Fruit fly (Drosophila melanogaster) whole organism, prepupa: Measurements from ENCODE around the gene Dyrk2.

Source experiments
- CG11762 ChIP-seq: fragments of 200-800 bp; sonication (Bioruptor generic); optimal IDR thresholded peaks from 3 replicates; lab custom pipeline; 2016; ENCODE audit warnings: missing biosample characterization, missing genetic modification characterization; ENCODE audit not compliant: insufficient read depth
- Eip75B ChIP-seq: fragments of 200-800 bp; sonication (Bioruptor generic); optimal IDR thresholded peaks from 3 replicates; lab custom pipeline; 2016; ENCODE audit warnings: missing biosample characterization, missing genetic modification characterization
- Hr38 ChIP-seq: sonication (Bioruptor generic); optimal IDR thresholded peaks from 2 replicates; lab custom pipeline; 2016; ENCODE audit warnings: missing biosample characterization, missing genetic modification characterization
- Hr39 ChIP-seq: fragments of 200-800 bp; sonication (Bioruptor generic); optimal IDR thresholded peaks from 2 replicates; lab custom pipeline; 2016; ENCODE audit warnings: missing biosample characterization, missing genetic modification characterization
- Lpt ChIP-seq: fragments of 200-800 bp; sonication (Bioruptor generic); optimal IDR thresholded peaks from 3 replicates; lab custom pipeline; 2016; ENCODE audit warnings: missing biosample characterization, missing genetic modification characterization

DNA sequence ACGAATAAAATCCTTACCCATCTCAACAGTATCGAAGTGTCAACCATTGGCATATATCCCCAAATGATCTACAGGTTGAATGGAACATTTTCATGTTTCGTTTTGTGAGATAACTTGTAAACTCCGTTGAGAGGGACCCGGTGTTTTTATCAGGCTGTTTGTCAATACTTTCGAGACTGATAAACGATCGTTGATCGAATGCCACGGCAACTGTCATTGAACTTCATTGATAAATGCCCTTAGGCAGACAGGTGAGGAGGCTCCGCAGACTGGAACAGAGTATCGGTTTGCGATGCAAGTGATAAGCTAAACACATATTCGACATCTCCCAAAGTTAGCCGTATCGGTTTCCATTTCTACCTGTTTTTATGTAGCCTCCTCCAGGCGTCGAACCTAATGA lies 34.7 kb upstream of the Dyrk2 start:
- no peak for TF ChIP-seq Hr38
- TF ChIP-seq Hr39 (GFP tag; lab: Kevin White, UChicago): no peak
- TF ChIP-seq CG11762 (GFP tag; lab: Kevin White, UChicago): no peak
- TF ChIP-seq Eip75B (GFP tag; lab: Kevin White, UChicago): no peak
- no peak for TF ChIP-seq Lpt (GFP tag; lab: Kevin White, UChicago)
